Worm (Caenorhabditis elegans) whole organism, L1 larva: ENCODE results near the gene T23E7.6.
A peak's percentile ranks its signal among the peaks of the same experiment; 100 is the strongest.
"Not testable (repeated sequence)": the region's sequence is repeated elsewhere in the genome, so short reads cannot be mapped to it uniquely, and the experiment has no call there.

Source experiments
- C04F5.9 ChIP-seq: sonication (generic microtip); optimal IDR thresholded peaks from 2 replicates; lab custom pipeline; 2016; ENCODE audit warnings: missing genetic modification characterization, missing compliant biosample characterization
- C16A3.4 ChIP-seq: fragments of 150-350 bp; optimal IDR thresholded peaks from 2 replicates; lab custom pipeline; 2014; ENCODE audit warnings: missing biosample characterization, missing genetic modification characterization
- F16B12.6 ChIP-seq: fragments of 150-350 bp; optimal IDR thresholded peaks from 2 replicates; lab custom pipeline; 2014; ENCODE audit warnings: missing biosample characterization, missing genetic modification characterization
- alr-1 ChIP-seq: fragments of 200-800 bp; sonication (Bioruptor generic); optimal IDR thresholded peaks from 2 replicates; lab custom pipeline; 2018; ENCODE audit warnings: borderline replicate concordance, mild to moderate bottlenecking, missing genetic modification characterization, missing compliant biosample characterization
- aly-2 ChIP-seq: fragments of 150-350 bp; optimal IDR thresholded peaks from 2 replicates; lab custom pipeline; 2014; ENCODE audit warnings: missing biosample characterization, missing genetic modification characterization
- ama-1 ChIP-seq: fragments of 150-350 bp; optimal IDR thresholded peaks from 2 replicates; lab custom pipeline; 2014
- blmp-1 ChIP-seq: fragments of 150-350 bp; optimal IDR thresholded peaks from 2 replicates; lab custom pipeline; 2014; ENCODE audit warnings: missing biosample characterization, missing genetic modification characterization
- ceh-90 ChIP-seq: sonication (generic microtip); optimal IDR thresholded peaks from 2 replicates; lab custom pipeline; 2016; ENCODE audit warnings: missing genetic modification characterization, missing compliant biosample characterization
- ces-1 ChIP-seq: fragments of 150-350 bp; optimal IDR thresholded peaks from 2 replicates; lab custom pipeline; 2014; ENCODE audit warnings: missing biosample characterization, missing genetic modification reagents, missing genetic modification characterization
- efl-1 ChIP-seq, 4 experiments: fragments of 150-350 bp; optimal IDR thresholded peaks in 3 of 4; peaks in 1 of 4; 1 replicate in 1 of 4; 2 replicates in 3 of 4; lab custom pipeline; 2014; ENCODE audit warnings: missing biosample characterization in 2 of 4, missing genetic modification characterization in 2 of 4, missing genetic modification reagents in 2 of 4
- elt-3 ChIP-seq, 6 experiments: fragments of 150-350 bp in 1 of 6; sonication (generic microtip); optimal IDR thresholded peaks; 2 replicates each; lab custom pipeline; 2017 to 2018; ENCODE audit warnings: missing biosample characterization in 6 of 6, missing genetic modification characterization in 6 of 6, inconsistent platforms in 1 of 6
- fkh-10 ChIP-seq: sonication (generic microtip); optimal IDR thresholded peaks from 2 replicates; lab custom pipeline; 2017; ENCODE audit warnings: missing biosample characterization, missing genetic modification reagents, missing genetic modification characterization
- hlh-4 ChIP-seq: sonication (generic microtip); optimal IDR thresholded peaks from 2 replicates; lab custom pipeline; 2016; ENCODE audit warnings: mild to moderate bottlenecking, missing genetic modification characterization, missing compliant biosample characterization
- isw-1 ChIP-seq: fragments of 200-800 bp; sonication (Bioruptor generic); IDR thresholded peaks from 2 replicates; pipeline ENCODE4 v1.3.6; 2022; ENCODE audit warnings: missing genetic modification characterization, missing compliant biosample characterization
- lin-14 ChIP-seq: fragments of 200-800 bp; sonication (Bioruptor generic); optimal IDR thresholded peaks from 2 replicates; lab custom pipeline; 2018; ENCODE audit warnings: mild to moderate bottlenecking, missing genetic modification characterization, moderate library complexity, missing compliant biosample characterization
- lin-15B ChIP-seq: fragments of 150-350 bp; sonication (generic microtip); optimal IDR thresholded peaks from 3 replicates; lab custom pipeline; 2014; ENCODE audit warnings: missing biosample characterization, missing genetic modification characterization
- lin-39 ChIP-seq: fragments of 150-350 bp; optimal IDR thresholded peaks from 2 replicates; lab custom pipeline; 2014; ENCODE audit warnings: missing biosample characterization, missing genetic modification reagents, missing genetic modification characterization
- lsy-2 ChIP-seq, 2 experiments: fragments of 150-350 bp; optimal IDR thresholded peaks; 2 replicates each; lab custom pipeline; 2014; ENCODE audit warnings: missing biosample characterization in 2 of 2, missing genetic modification characterization in 2 of 2
- mab-9 ChIP-seq: fragments of 200-800 bp; sonication (Bioruptor generic); IDR thresholded peaks from 2 replicates; pipeline ENCODE4 v1.3.6; 2022; ENCODE audit warnings: missing genetic modification reagents, missing genetic modification characterization, missing compliant biosample characterization
- mdl-1 ChIP-seq, 2 experiments: fragments of 150-350 bp; optimal IDR thresholded peaks; 2 replicates each; lab custom pipeline; 2014 to 2017; ENCODE audit warnings: missing biosample characterization in 2 of 2, missing genetic modification characterization in 2 of 2, inconsistent platforms in 1 of 2
- nhr-19 ChIP-seq: fragments of 200-800 bp; sonication (Bioruptor generic); conservative IDR thresholded peaks from 2 replicates; pipeline ENCODE4 v1.3.6; 2022; ENCODE audit warnings: missing genetic modification characterization, missing compliant biosample characterization
- nhr-20 ChIP-seq: sonication (generic microtip); optimal IDR thresholded peaks from 2 replicates; lab custom pipeline; 2016; ENCODE audit warnings: mild to moderate bottlenecking, missing genetic modification characterization, missing compliant biosample characterization
- nhr-71 ChIP-seq: sonication (generic microtip); optimal IDR thresholded peaks from 2 replicates; lab custom pipeline; 2016; ENCODE audit warnings: mild to moderate bottlenecking, missing genetic modification characterization, moderate library complexity, missing compliant biosample characterization
- nhr-76 ChIP-seq: sonication (generic microtip); optimal IDR thresholded peaks from 2 replicates; lab custom pipeline; 2017; ENCODE audit warnings: missing biosample characterization, missing genetic modification characterization
- nhr-85 ChIP-seq: sonication (generic microtip); peaks from one replicate; lab custom pipeline; 2016; ENCODE audit warnings: missing genetic modification characterization, inconsistent platforms, missing compliant biosample characterization
- nhr-90 ChIP-seq: sonication (generic microtip); optimal IDR thresholded peaks from 2 replicates; lab custom pipeline; 2016; ENCODE audit warnings: mild to moderate bottlenecking, missing genetic modification characterization, missing compliant biosample characterization; ENCODE audit not compliant: poor library complexity
- pag-3 ChIP-seq: sonication (generic microtip); optimal IDR thresholded peaks from 2 replicates; lab custom pipeline; 2017; ENCODE audit warnings: missing genetic modification characterization, mild to moderate bottlenecking, missing compliant biosample characterization, antibody characterized with exemption, borderline replicate concordance; ENCODE audit not compliant: insufficient read depth
- pqm-1 ChIP-seq: sonication (generic microtip); optimal IDR thresholded peaks from 3 replicates; lab custom pipeline; 2017; ENCODE audit warnings: missing biosample characterization, missing genetic modification characterization
- rnt-1 ChIP-seq: sonication (generic microtip); optimal IDR thresholded peaks from 2 replicates; lab custom pipeline; 2016; ENCODE audit warnings: mild to moderate bottlenecking, missing genetic modification characterization, moderate library complexity, missing compliant biosample characterization
- snu-23 ChIP-seq: sonication (generic microtip); optimal IDR thresholded peaks from 2 replicates; lab custom pipeline; 2016; ENCODE audit warnings: missing genetic modification characterization, missing compliant biosample characterization
- sox-4 ChIP-seq: sonication (generic microtip); optimal IDR thresholded peaks from 2 replicates; lab custom pipeline; 2016; ENCODE audit warnings: missing genetic modification characterization, missing compliant biosample characterization
- sptf-1 ChIP-seq: fragments of 150-350 bp; optimal IDR thresholded peaks from 2 replicates; lab custom pipeline; 2014; ENCODE audit warnings: missing biosample characterization, missing genetic modification characterization
- sup-37 ChIP-seq: fragments of 200-800 bp; sonication (Bioruptor generic); optimal IDR thresholded peaks from 2 replicates; lab custom pipeline; 2018; ENCODE audit warnings: mild to moderate bottlenecking, missing genetic modification characterization, missing compliant biosample characterization
- unc-130 ChIP-seq: fragments of 150-350 bp; optimal IDR thresholded peaks from 2 replicates; lab custom pipeline; 2017; ENCODE audit warnings: missing biosample characterization, missing genetic modification characterization, inconsistent platforms
- xbp-1 ChIP-seq: sonication (generic microtip); optimal IDR thresholded peaks from 2 replicates; lab custom pipeline; 2016; ENCODE audit warnings: missing genetic modification characterization, missing compliant biosample characterization
- ztf-11 ChIP-seq, 2 experiments: sonication (generic microtip); optimal IDR thresholded peaks; 2 replicates each; lab custom pipeline; 2016 to 2017; ENCODE audit warnings: missing genetic modification characterization in 2 of 2, missing biosample characterization in 1 of 2, missing compliant biosample characterization in 1 of 2

Gene T23E7.6

DNA sequence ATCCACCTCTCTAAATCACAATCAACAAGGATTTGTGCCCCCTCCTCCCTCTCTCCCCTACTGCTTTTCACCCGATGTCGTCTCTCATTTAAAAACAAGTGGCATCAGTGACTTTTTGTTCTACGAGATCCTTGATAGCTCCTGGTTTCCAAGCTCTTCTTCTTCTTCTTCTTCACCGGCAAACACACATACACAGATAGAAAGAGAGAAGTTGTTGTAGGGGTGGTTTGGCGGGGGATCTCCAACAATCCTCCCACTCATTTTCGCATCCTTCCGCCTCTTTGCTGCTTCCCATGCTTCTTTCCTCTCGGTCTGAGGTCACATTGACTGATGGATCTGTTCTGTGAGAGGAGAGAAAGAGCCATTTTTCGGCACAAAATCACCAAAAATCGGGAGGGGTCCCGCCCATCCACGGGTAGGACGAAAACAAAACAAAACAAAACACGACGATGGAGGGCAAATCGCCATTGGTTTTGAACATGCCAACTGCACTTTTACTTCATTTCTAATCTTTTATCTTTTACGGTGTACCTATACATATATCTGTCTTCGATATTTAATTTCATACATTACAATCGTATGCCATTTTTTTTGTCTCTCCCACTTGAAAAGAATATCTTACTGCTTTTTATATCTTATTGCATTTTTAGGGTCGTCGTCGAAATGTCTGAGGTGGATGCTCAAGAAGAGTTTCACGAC, 14.1 kb downstream of the T23E7.6 start, which contains the start of gene T23E7.2 (continued):
- TF ChIP-seq F16B12.6 (tag; lab: Kevin White, UChicago) (no peak), mab-9 (GFP tag; lab: Robert Waterston, UW) (no peak), ztf-11 (tag; optimal IDR thresholded peaks at IDR 0.05; lab: Kevin White, UChicago) (no peak), unc-130 (tag; lab: Kevin White, UChicago) (no peak), efl-1 (optimal IDR thresholded peaks at IDR 0.05; lab: Kevin White, UChicago) (no peak), efl-1 (GFP tag; optimal IDR thresholded peaks at IDR 0.05 in 1 of 2; lab: Kevin White, UChicago) (peak in 1 of 2 experiments; percentile 87), isw-1 (GFP tag; lab: Robert Waterston, UW) (no peak), lin-14 (GFP tag; lab: Kevin White, UChicago) (peak; percentile 82), pqm-1 (no peak), lsy-2 (tag; optimal IDR thresholded peaks at IDR 0.05; lab: Kevin White, UChicago) (peak in 1 of 2 experiments; percentile 32), aly-2 (tag; lab: Kevin White, UChicago) (no peak), mdl-1 (tag; optimal IDR thresholded peaks at IDR 0.05; lab: Kevin White, UChicago) (peak in 1 of 2 experiments; percentile 15), ces-1 (GFP tag; lab: Kevin White, UChicago) (no peak), nhr-20 (tag; lab: Kevin White, UChicago) (peak; percentile 26), rnt-1 (tag; lab: Kevin White, UChicago) (peak; percentile 52), fkh-10 (GFP tag; lab: Kevin White, UChicago) (no peak)
- TF ChIP-seq, all 84 proteins: peak for 9

DNA sequence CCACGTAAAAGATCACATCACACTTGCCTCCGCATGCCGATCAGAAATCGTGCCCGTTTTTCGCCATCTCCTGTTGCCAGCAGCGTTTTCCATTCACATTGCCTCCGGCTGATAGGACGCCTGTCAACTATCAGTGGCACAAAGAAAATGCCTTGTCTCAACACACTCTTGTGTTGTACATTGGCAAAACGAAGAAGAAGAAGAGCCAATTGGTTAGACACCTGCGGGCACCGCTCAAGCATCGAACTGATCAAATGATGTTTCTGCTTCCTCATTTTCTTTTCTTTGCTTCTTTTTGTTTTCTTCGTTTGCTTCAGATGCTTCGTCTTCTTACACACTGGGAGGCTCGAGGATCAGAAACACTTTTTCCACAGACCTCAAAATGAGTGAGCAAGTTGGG, 17.3 kb downstream of the T23E7.6 start:
- TF ChIP-seq nhr-19 (GFP tag; lab: Robert Waterston, UW), result peak; percentile 35
- TF ChIP-seq nhr-20 (tag; lab: Kevin White, UChicago), result peak; percentile 22
- peak; percentile 87 for TF ChIP-seq pag-3 (tag; lab: Kevin White, UChicago)
- TF ChIP-seq alr-1 (tag; lab: Kevin White, UChicago), result no peak
- TF ChIP-seq sup-37 (GFP tag; lab: Kevin White, UChicago), result no peak
- TF ChIP-seq sptf-1 (tag; lab: Kevin White, UChicago), result no peak
- peak; percentile 60 for TF ChIP-seq rnt-1 (tag; lab: Kevin White, UChicago)
- peak; percentile 73 for TF ChIP-seq lin-14 (GFP tag; lab: Kevin White, UChicago)
- no peak for TF ChIP-seq xbp-1 (tag; lab: Kevin White, UChicago)
- peak; percentile 7 for TF ChIP-seq unc-130 (tag; lab: Kevin White, UChicago)
- TF ChIP-seq lin-39 (tag; lab: Kevin White, UChicago), result no peak
- peak; percentile 69 for TF ChIP-seq nhr-71 (tag; lab: Kevin White, UChicago)
- TF ChIP-seq snu-23 (GFP tag; lab: Kevin White, UChicago), result peak; percentile 21

DNA sequence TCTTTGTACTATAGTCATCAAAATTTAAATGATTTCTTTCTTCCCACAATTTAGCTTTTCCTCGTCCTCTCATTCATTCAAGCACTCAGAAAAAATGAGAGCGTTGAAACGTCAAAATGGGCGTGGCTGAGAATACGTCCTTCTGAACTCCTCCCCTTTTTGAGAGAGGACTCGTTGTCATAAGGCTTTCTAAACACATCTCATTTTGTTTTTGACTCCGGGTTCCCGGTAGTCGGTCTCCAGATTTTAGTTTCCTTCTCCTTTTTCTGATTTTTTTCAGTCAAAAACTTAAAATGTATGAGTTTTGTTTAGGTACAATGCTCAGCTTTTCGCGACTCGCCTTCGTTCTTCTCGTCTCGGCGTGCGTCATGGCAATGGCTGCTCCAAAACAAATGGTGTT, 22.5 kb downstream of the T23E7.6 start, which contains the start of gene nlp-6:
Gene nlp-6 (plus strand): TSS at position 301 of the 400 bp plus-strand sequence.
- TF ChIP-seq sptf-1 (tag; lab: Kevin White, UChicago), result no peak
- no peak for TF ChIP-seq lin-15B (tag; lab: Kevin White, UChicago)
- TF ChIP-seq isw-1 (GFP tag; lab: Robert Waterston, UW), result no peak
- no peak for TF ChIP-seq efl-1 (optimal IDR thresholded peaks at IDR 0.05; lab: Kevin White, UChicago)
- TF ChIP-seq efl-1 (GFP tag; optimal IDR thresholded peaks at IDR 0.05 in 1 of 2; lab: Kevin White, UChicago), result peak in 1 of 2 experiments; percentile 67
- TF ChIP-seq mdl-1 (tag; optimal IDR thresholded peaks at IDR 0.05; lab: Kevin White, UChicago), result no peak

DNA sequence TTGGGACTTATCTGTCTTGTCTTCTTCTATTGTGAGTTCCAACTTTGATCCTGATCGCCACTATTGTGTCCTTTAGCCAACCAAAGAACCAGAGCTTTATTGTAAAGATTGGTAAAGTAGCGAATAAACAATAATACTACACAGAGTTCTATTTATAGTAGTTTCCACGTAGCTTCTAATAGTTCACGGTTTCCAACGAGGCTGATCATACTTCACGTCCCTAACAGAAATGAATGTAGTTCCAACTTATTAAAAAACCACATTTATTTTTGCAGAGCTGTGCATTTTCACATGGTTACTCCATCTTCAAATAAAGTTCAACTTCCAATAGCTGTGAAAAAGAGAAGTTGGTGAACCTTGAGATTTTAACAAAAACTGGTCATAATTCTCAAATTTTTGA, 35.2 kb downstream of the T23E7.6 start, which contains the start of gene tmem-218:
Gene tmem-218 (plus strand): TSS at position 301 of the 400 bp plus-strand sequence.
- not testable (repeated sequence) for TF ChIP-seq hlh-4 (tag; lab: Kevin White, UChicago); fkh-10 (GFP tag; lab: Kevin White, UChicago); C16A3.4 (tag; lab: Kevin White, UChicago)

DNA sequence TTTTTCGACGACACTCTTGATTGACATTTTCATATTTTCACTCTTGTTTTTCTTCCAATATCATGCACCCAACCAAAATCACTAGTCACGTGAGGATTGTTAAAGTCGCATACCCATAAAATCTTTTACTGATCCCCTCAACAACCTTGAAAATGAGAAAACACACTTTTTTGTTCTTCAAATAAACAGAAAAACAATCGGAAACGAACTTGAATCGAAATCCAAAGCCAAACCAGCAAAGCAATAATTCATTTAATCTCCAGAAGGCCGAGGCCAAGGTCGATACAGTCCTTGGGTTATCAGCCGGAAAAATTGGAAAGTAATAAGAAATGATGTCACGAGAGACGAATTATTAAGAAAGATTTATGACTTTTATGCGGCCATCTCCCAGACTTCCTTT, 40.8 kb downstream of the T23E7.6 start:
- TF ChIP-seq elt-3 (tag; optimal IDR thresholded peaks at IDR 0.05; lab: Kevin White, UChicago) (peak in 2 of 6 experiments; percentile 13 to 38), nhr-71 (tag; lab: Kevin White, UChicago) (peak; percentile 41), nhr-90 (peak; percentile 32), ama-1 (no peak), C04F5.9 (no peak), nhr-20 (tag; lab: Kevin White, UChicago) (peak; percentile 2), lsy-2 (tag; optimal IDR thresholded peaks at IDR 0.05; lab: Kevin White, UChicago) (no peak), snu-23 (GFP tag; lab: Kevin White, UChicago) (peak; percentile 22), nhr-85 (tag; lab: Kevin White, UChicago) (peak; percentile 88), ceh-90 (tag; lab: Kevin White, UChicago) (no peak), lin-14 (GFP tag; lab: Kevin White, UChicago) (peak; percentile 56), hlh-4 (tag; lab: Kevin White, UChicago) (no peak), sox-4 (tag; lab: Kevin White, UChicago) (no peak), nhr-76 (tag; lab: Kevin White, UChicago) (no peak), blmp-1 (peak; percentile 73)
